Worm (Caenorhabditis elegans) whole organism, early embryonic: ENCODE data around the gene srx-10.

Experiments
- B0310.2 ChIP-seq: sonication (generic microtip); optimal IDR thresholded peaks from 2 replicates; lab custom pipeline; 2016; ENCODE audit warnings: mild to moderate bottlenecking, missing genetic modification characterization, missing compliant biosample characterization
- F13C5.2 ChIP-seq: sonication (generic microtip); optimal IDR thresholded peaks from 2 replicates; lab custom pipeline; 2017; ENCODE audit warnings: mild to moderate bottlenecking, missing genetic modification characterization, inconsistent platforms, missing compliant biosample characterization
- aly-1 ChIP-seq: sonication (generic microtip); optimal IDR thresholded peaks from 2 replicates; lab custom pipeline; 2016; ENCODE audit warnings: missing genetic modification characterization, missing compliant biosample characterization
- ama-1 ChIP-seq: fragments of 150-350 bp; optimal IDR thresholded peaks from 2 replicates; lab custom pipeline; 2014
- ceh-13 ChIP-seq: fragments of 200-800 bp; sonication (Bioruptor generic); optimal IDR thresholded peaks from 2 replicates; lab custom pipeline; 2018; ENCODE audit warnings: mild to moderate bottlenecking, missing genetic modification characterization, missing compliant biosample characterization
- ceh-36 ChIP-seq: sonication (generic microtip); optimal IDR thresholded peaks from 2 replicates; lab custom pipeline; 2016; ENCODE audit warnings: missing genetic modification characterization, inconsistent platforms, missing compliant biosample characterization
- ets-7 ChIP-seq: sonication (generic microtip); optimal IDR thresholded peaks from 2 replicates; lab custom pipeline; 2016; ENCODE audit warnings: missing genotype, missing genetic modification characterization, missing compliant biosample characterization
- flt-1 ChIP-seq: fragments of 200-800 bp; sonication (Bioruptor generic); IDR thresholded peaks from 2 replicates; pipeline ENCODE4 v1.3.6; 2022; ENCODE audit warnings: missing genetic modification characterization, missing compliant biosample characterization
- hnd-1 ChIP-seq: sonication (generic microtip); optimal IDR thresholded peaks from 2 replicates; lab custom pipeline; 2016; ENCODE audit warnings: missing genetic modification characterization, missing compliant biosample characterization
- pes-1 ChIP-seq: fragments of 200-800 bp; sonication (Bioruptor generic); IDR thresholded peaks from 2 replicates; pipeline ENCODE4 v1.3.6; 2022; ENCODE audit warnings: missing genetic modification reagents, missing genetic modification characterization, missing compliant biosample characterization
- scrt-1 ChIP-seq: fragments of 200-800 bp; sonication (Bioruptor generic); IDR thresholded peaks from 2 replicates; pipeline ENCODE4 v1.3.6; 2022; ENCODE audit warnings: missing genetic modification characterization, missing compliant biosample characterization
- tbx-11 ChIP-seq: fragments of 200-800 bp; sonication (Bioruptor generic); IDR thresholded peaks from 2 replicates; pipeline ENCODE4 v1.3.6; 2022; ENCODE audit warnings: missing genetic modification characterization, missing compliant biosample characterization
- tbx-37 ChIP-seq: fragments of 200-800 bp; sonication (Bioruptor generic); conservative IDR thresholded peaks from 2 replicates; pipeline ENCODE4 v1.3.6; 2022; ENCODE audit warnings: missing genetic modification reagents, missing genetic modification characterization, missing compliant biosample characterization
- tra-4 ChIP-seq: sonication (generic microtip); optimal IDR thresholded peaks from 2 replicates; lab custom pipeline; 2017; ENCODE audit warnings: missing genetic modification characterization, missing compliant biosample characterization

ce11 chrV:13926398-13926797, 19.9 kb downstream of the srx-10 start, which contains the start of gene srxa-12:
- no peak for TF ChIP-seq ama-1 (lab: Kevin White, UChicago)
- no peak for TF ChIP-seq pes-1 (GFP tag; lab: Robert Waterston, UW)
- no peak for TF ChIP-seq aly-1 (tag; lab: Kevin White, UChicago)
- TF ChIP-seq ceh-36: no peak
- no peak for TF ChIP-seq tbx-11
- no peak for TF ChIP-seq scrt-1 (GFP tag; lab: Robert Waterston, UW)
- no peak for TF ChIP-seq tbx-37
- TF ChIP-seq F13C5.2 (tag; lab: Kevin White, UChicago): no peak
- no peak for TF ChIP-seq tra-4 (tag; lab: Kevin White, UChicago)
- no peak for TF ChIP-seq flt-1 (GFP tag; lab: Robert Waterston, UW)
- no peak for TF ChIP-seq ceh-13 (GFP tag; lab: Kevin White, UChicago)
- no peak for TF ChIP-seq ets-7 (tag; lab: Kevin White, UChicago)
- TF ChIP-seq hnd-1 (tag; lab: Kevin White, UChicago): no peak
- TF ChIP-seq B0310.2 (tag; lab: Kevin White, UChicago): no peak
